Worm (Caenorhabditis elegans) whole organism, late embryonic: Measurements from ENCODE around the gene lep-2.

Experiments
- C38D4.7 ChIP-seq: fragments of 200-800 bp; sonication (Bioruptor generic); optimal IDR thresholded peaks from 2 replicates; lab custom pipeline; 2018; ENCODE audit warnings: mild to moderate bottlenecking, missing genetic modification characterization, moderate library complexity, missing compliant biosample characterization
- F13H6.1 ChIP-seq: sonication (generic microtip); optimal IDR thresholded peaks from 2 replicates; lab custom pipeline; 2016; ENCODE audit warnings: missing genetic modification characterization, missing compliant biosample characterization
- T23F11.4 ChIP-seq: fragments of 200-800 bp; sonication (Bioruptor generic); optimal IDR thresholded peaks from 2 replicates; lab custom pipeline; 2018; ENCODE audit warnings: mild to moderate bottlenecking, missing genetic modification characterization, missing compliant biosample characterization
- ama-1 ChIP-seq: fragments of 150-350 bp; optimal IDR thresholded peaks from 2 replicates; lab custom pipeline; 2014
- ceh-18 ChIP-seq: sonication (generic microtip); optimal IDR thresholded peaks from 2 replicates; lab custom pipeline; 2016; ENCODE audit warnings: missing genetic modification characterization, missing compliant biosample characterization
- ceh-19 ChIP-seq: fragments of 200-800 bp; sonication (Bioruptor generic); optimal IDR thresholded peaks from 2 replicates; lab custom pipeline; 2018; ENCODE audit warnings: mild to moderate bottlenecking, missing genetic modification characterization, missing compliant biosample characterization
- ceh-24 ChIP-seq: sonication (generic microtip); optimal IDR thresholded peaks from 2 replicates; lab custom pipeline; 2016; ENCODE audit warnings: mild to moderate bottlenecking, missing genetic modification characterization, missing compliant biosample characterization
- ceh-31 ChIP-seq: sonication (generic microtip); optimal IDR thresholded peaks from 2 replicates; lab custom pipeline; 2016; ENCODE audit warnings: missing genetic modification characterization, missing compliant biosample characterization
- ceh-34 ChIP-seq: sonication (generic microtip); optimal IDR thresholded peaks from 2 replicates; lab custom pipeline; 2016; ENCODE audit warnings: mild to moderate bottlenecking, missing genetic modification characterization, missing compliant biosample characterization
- ceh-48 ChIP-seq: sonication (generic microtip); optimal IDR thresholded peaks from 2 replicates; lab custom pipeline; 2016; ENCODE audit warnings: missing genetic modification characterization, inconsistent platforms, missing compliant biosample characterization
- ceh-6 ChIP-seq: fragments of 200-800 bp; sonication (Bioruptor generic); optimal IDR thresholded peaks from 2 replicates; lab custom pipeline; 2018; ENCODE audit warnings: mild to moderate bottlenecking, missing genetic modification characterization, missing compliant biosample characterization
- ceh-9 ChIP-seq: sonication (generic microtip); optimal IDR thresholded peaks from 2 replicates; lab custom pipeline; 2016; ENCODE audit warnings: mild to moderate bottlenecking, missing genetic modification characterization, inconsistent platforms, missing compliant biosample characterization
- elt-2 ChIP-seq: sonication (generic microtip); optimal IDR thresholded peaks from 2 replicates; lab custom pipeline; 2016; ENCODE audit warnings: missing genetic modification reagents, missing genetic modification characterization, missing compliant biosample characterization
- eyg-1 ChIP-seq: sonication (generic microtip); optimal IDR thresholded peaks from 2 replicates; lab custom pipeline; 2016; ENCODE audit warnings: missing genotype, missing genetic modification characterization, missing compliant biosample characterization
- fkh-6 ChIP-seq: sonication (generic microtip); optimal IDR thresholded peaks from 2 replicates; lab custom pipeline; 2016; ENCODE audit warnings: missing genetic modification characterization, missing compliant biosample characterization
- hlh-13 ChIP-seq: fragments of 200-800 bp; sonication (Bioruptor generic); optimal IDR thresholded peaks from 2 replicates; lab custom pipeline; 2018; ENCODE audit warnings: mild to moderate bottlenecking, missing genetic modification characterization, missing compliant biosample characterization
- lim-6 ChIP-seq: sonication (generic microtip); optimal IDR thresholded peaks from 2 replicates; lab custom pipeline; 2016; ENCODE audit warnings: missing genetic modification characterization, missing compliant biosample characterization
- lin-11 ChIP-seq: fragments of 200-800 bp; sonication (Bioruptor generic); optimal IDR thresholded peaks from 2 replicates; lab custom pipeline; 2018; ENCODE audit warnings: mild to moderate bottlenecking, missing genetic modification characterization, missing compliant biosample characterization
- madf-2 ChIP-seq: sonication (generic microtip); optimal IDR thresholded peaks from 2 replicates; lab custom pipeline; 2017; ENCODE audit warnings: missing genetic modification characterization, missing compliant biosample characterization
- npax-4 ChIP-seq: sonication (generic microtip); optimal IDR thresholded peaks from 2 replicates; lab custom pipeline; 2016; ENCODE audit warnings: missing genetic modification characterization, missing compliant biosample characterization
- pag-3 ChIP-seq: sonication (generic microtip); optimal IDR thresholded peaks from 2 replicates; lab custom pipeline; 2016; ENCODE audit warnings: missing compliant biosample characterization, missing genetic modification characterization, borderline replicate concordance
- pax-1 ChIP-seq: fragments of 150-350 bp; optimal IDR thresholded peaks from 2 replicates; lab custom pipeline; 2014; ENCODE audit warnings: missing biosample characterization, missing genetic modification characterization
- pqm-1 ChIP-seq: sonication (generic microtip); optimal IDR thresholded peaks from 2 replicates; lab custom pipeline; 2016; ENCODE audit warnings: missing genetic modification characterization, missing compliant biosample characterization
- pros-1 ChIP-seq: fragments of 150-350 bp; optimal IDR thresholded peaks from 2 replicates; lab custom pipeline; 2014; ENCODE audit warnings: missing biosample characterization, missing genetic modification reagents, missing genetic modification characterization
- ref-2 ChIP-seq: sonication (generic microtip); optimal IDR thresholded peaks from 2 replicates; lab custom pipeline; 2016; ENCODE audit warnings: missing genetic modification characterization, missing compliant biosample characterization
- sdc-2 ChIP-seq: sonication (generic microtip); optimal IDR thresholded peaks from 2 replicates; lab custom pipeline; 2016; ENCODE audit warnings: missing genotype, missing genetic modification characterization, missing compliant biosample characterization
- sox-2 ChIP-seq: fragments of 200-800 bp; sonication (Bioruptor generic); IDR thresholded peaks from 2 replicates; pipeline ENCODE4 v1.3.6; 2022; ENCODE audit warnings: missing genetic modification reagents, missing genetic modification characterization, missing compliant biosample characterization
- sox-4 ChIP-seq: sonication (generic microtip); optimal IDR thresholded peaks from 2 replicates; lab custom pipeline; 2017; ENCODE audit warnings: mild to moderate bottlenecking, missing genetic modification characterization, inconsistent platforms, missing compliant biosample characterization
- syd-9 ChIP-seq: sonication (generic microtip); optimal IDR thresholded peaks from 2 replicates; lab custom pipeline; 2016; ENCODE audit warnings: mild to moderate bottlenecking, missing genetic modification characterization, moderate library complexity, missing compliant biosample characterization
- tbx-2 ChIP-seq: sonication (generic microtip); optimal IDR thresholded peaks from 2 replicates; lab custom pipeline; 2016; ENCODE audit warnings: missing genetic modification characterization, missing compliant biosample characterization
- tbx-7 ChIP-seq: sonication (generic microtip); optimal IDR thresholded peaks from 2 replicates; lab custom pipeline; 2016; ENCODE audit warnings: missing genotype, missing genetic modification characterization, missing compliant biosample characterization
- zip-5 ChIP-seq: sonication (generic microtip); optimal IDR thresholded peaks from 2 replicates; lab custom pipeline; 2016; ENCODE audit warnings: missing genetic modification characterization, missing compliant biosample characterization

Gene lep-2

ce11 chrIV:1013233-1013798, 21.2 kb downstream of the lep-2 start:
- no peak for TF ChIP-seq T23F11.4 (GFP tag; lab: Kevin White, UChicago)
- TF ChIP-seq tbx-7: no peak
- no peak for TF ChIP-seq lin-11 (tag; lab: Kevin White, UChicago)
- no peak for TF ChIP-seq sox-4 (tag; lab: Kevin White, UChicago)
- no peak for TF ChIP-seq ceh-6 (GFP tag; lab: Kevin White, UChicago)
- no peak for TF ChIP-seq F13H6.1
- TF ChIP-seq, all 69 proteins: peak for 0

- TF ChIP-seq pqm-1 (tag; lab: Kevin White, UChicago): no peak
- TF ChIP-seq hlh-13: no peak
- TF ChIP-seq ceh-9 (tag; lab: Kevin White, UChicago): no peak
- TF ChIP-seq ceh-6 (GFP tag; lab: Kevin White, UChicago): no peak
- no peak for TF ChIP-seq ama-1 (lab: Kevin White, UChicago)
- TF ChIP-seq F13H6.1: no peak
Measured at ce11 chrIV:1015430-1015829, 23.3 kb downstream of the lep-2 start.

- TF ChIP-seq ceh-24 (tag; lab: Kevin White, UChicago) (no peak), pax-1 (no peak), ceh-31 (tag; lab: Kevin White, UChicago) (peak; percentile 9), pqm-1 (tag; lab: Kevin White, UChicago) (no peak), sdc-2 (tag; lab: Kevin White, UChicago) (no peak), eyg-1 (no peak), fkh-6 (no peak), ref-2 (tag; lab: Kevin White, UChicago) (peak; percentile 23)
Measured at ce11 chrIV:1019801-1020200, 27.7 kb downstream of the lep-2 start.

ce11 chrIV:1029939-1030338, 37.9 kb downstream of the lep-2 start, which contains the start of gene abhd-14:
TSS of gene abhd-14 (minus strand) at chrIV:1030039.
- TF ChIP-seq lin-11 (tag; lab: Kevin White, UChicago) (no peak), ceh-19 (GFP tag; lab: Kevin White, UChicago) (no peak), sox-2 (GFP tag; lab: Robert Waterston, UW) (no peak), pax-1 (no peak), C38D4.7 (GFP tag; lab: Kevin White, UChicago) (no peak), tbx-7 (no peak), tbx-2 (tag; lab: Kevin White, UChicago) (no peak), ceh-31 (tag; lab: Kevin White, UChicago) (no peak), sox-4 (tag; lab: Kevin White, UChicago) (no peak), ceh-48 (tag; lab: Kevin White, UChicago) (no peak), pag-3 (no peak), syd-9 (tag; lab: Kevin White, UChicago) (no peak), npax-4 (tag; lab: Kevin White, UChicago) (no peak), lim-6 (tag; lab: Kevin White, UChicago) (no peak)

- no peak for TF ChIP-seq ceh-9 (tag; lab: Kevin White, UChicago)
- TF ChIP-seq madf-2 (tag; lab: Kevin White, UChicago): no peak
- TF ChIP-seq elt-2 (tag; lab: Kevin White, UChicago): peak; percentile 45
- no peak for TF ChIP-seq ceh-48 (tag; lab: Kevin White, UChicago)
Measured at ce11 chrIV:1035108-1035507, 43.0 kb downstream of the lep-2 start.

- TF ChIP-seq ceh-34 (tag; lab: Kevin White, UChicago): no peak
- TF ChIP-seq ref-2 (tag; lab: Kevin White, UChicago): no peak
- TF ChIP-seq ceh-48 (tag; lab: Kevin White, UChicago): no peak
- TF ChIP-seq pros-1 (tag; lab: Kevin White, UChicago): no peak
- no peak for TF ChIP-seq zip-5 (tag; lab: Kevin White, UChicago)
- TF ChIP-seq ceh-18 (tag; lab: Kevin White, UChicago): no peak
- TF ChIP-seq, all 69 proteins: peak for 0
Measured at ce11 chrIV:1038516-1038915, 46.4 kb downstream of the lep-2 start.
